Fruit fly (Drosophila melanogaster): ENCODE results near the gene Rab11.

DNA sequence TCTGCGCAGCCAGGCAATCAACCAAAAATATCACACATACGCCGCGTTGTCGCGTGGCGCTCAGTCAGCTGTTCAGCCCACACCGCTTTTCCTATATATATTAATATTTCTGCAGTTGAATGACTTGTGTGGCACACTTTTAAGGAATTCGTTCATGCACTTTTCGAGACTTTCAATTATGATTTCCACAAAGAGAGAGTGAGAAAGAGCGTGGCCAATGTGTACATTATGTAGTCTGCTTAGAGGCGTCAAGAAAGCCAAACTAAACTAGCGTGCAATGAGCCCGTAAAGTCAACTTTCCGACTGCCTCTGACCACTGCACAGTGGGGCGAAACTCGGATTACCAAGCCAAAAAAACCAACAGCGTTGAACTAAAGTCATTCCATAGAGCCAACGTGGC, 42.9 kb downstream of the Rab11 start:
- TF ChIP-seq stc (GFP tag; IDR thresholded peaks at IDR 0.05) (no peak), CG1233 (GFP tag; optimal IDR thresholded peaks at IDR 0.05) (no peak), run (tag; optimal IDR thresholded peaks at IDR 0.05) (no peak), CG14860 (GFP tag; IDR thresholded peaks at IDR 0.05; ENCODE audit: partially characterized antibody) (no peak), NC2β (GFP tag; optimal IDR thresholded peaks at IDR 0.05) (no peak), CG8478 (optimal IDR thresholded peaks at IDR 0.05) (no peak), da (GFP tag; optimal IDR thresholded peaks at IDR 0.05) (no peak)

Measured in whole organism, embryonic.